Worm (Caenorhabditis elegans) whole organism, mixed stage, embryonic: ENCODE results near the gene F38B6.6.

Experiments used
- lin-13 ChIP-seq: fragments of 150-350 bp; optimal IDR thresholded peaks from 2 replicates; lab custom pipeline; 2014; ENCODE audit warnings: missing biosample characterization, missing genetic modification characterization
- snpc-4 ChIP-seq: fragments of 150-350 bp; optimal IDR thresholded peaks from 2 replicates; lab custom pipeline; 2014; ENCODE audit warnings: missing biosample characterization, missing genetic modification characterization

- TF ChIP-seq snpc-4 (tag; lab: Kevin White, UChicago): no peak
- no peak for TF ChIP-seq lin-13 (tag; lab: Kevin White, UChicago)
These were observed 26.0 kb downstream of the F38B6.6 start for ce11 chrX:6663780-6664437.
